2 fruit fly cellular contexts compared by ENCODE assay signal in genomic region chr3L:12269867-12270266, dm6.
TF ChIP-seq lines count a peak whose summit lies in the region.

No protein-coding gene starts in this region.

TF ChIP-seq in whole organism, adult, 20 proteins besides CTCF, POLR2A, EP300 and RAD21 (continued from another document):
- TF ChIP-seq CG1620 (GFP tag; optimal IDR thresholded peaks at IDR 0.05; lab: Kevin White, UChicago) (no peak), cic (GFP tag; optimal IDR thresholded peaks at IDR 0.05; lab: Kevin White, UChicago) (peak; percentile 57)

TF ChIP-seq in whole organism, embryonic, 481 proteins besides CTCF, POLR2A, EP300 and RAD21 (continued from another document and continues in another):
- TF ChIP-seq CG17359 (tag; optimal IDR thresholded peaks at IDR 0.05; lab: Kevin White, UChicago) = peak; percentile 48
- TF ChIP-seq Hr51 (GFP tag; optimal IDR thresholded peaks at IDR 0.05; lab: Kevin White, UChicago) = peak in 1 of 2 experiments; percentile 66
- TF ChIP-seq CG15479 (GFP tag; optimal IDR thresholded peaks at IDR 0.05; lab: Kevin White, UChicago) = no peak
- TF ChIP-seq tgo (GFP tag; IDR thresholded peaks at IDR 0.05; lab: Robert Waterston, UW) = peak; percentile 28; the same call in 1 of the 3 replicates
- TF ChIP-seq dysf (GFP tag; IDR thresholded peaks at IDR 0.05; lab: Robert Waterston, UW) = peak; percentile 55; the same call in 2 of the 3 replicates
- no peak for TF ChIP-seq Rx (GFP tag; IDR thresholded peaks at IDR 0.05; lab: Robert Waterston, UW)
- TF ChIP-seq CG15269 (tag; optimal IDR thresholded peaks at IDR 0.05; lab: Kevin White, UChicago) = peak; percentile 68
- peak; percentile 51 for TF ChIP-seq dmrt99B (tag; optimal IDR thresholded peaks at IDR 0.05; lab: Kevin White, UChicago)
- no peak for TF ChIP-seq HLHmδ (GFP tag; optimal IDR thresholded peaks at IDR 0.05; lab: Kevin White, UChicago)
- no peak for TF ChIP-seq CG17186 (GFP tag; optimal IDR thresholded peaks at IDR 0.05; lab: Kevin White, UChicago)
- no peak for TF ChIP-seq Dll (GFP tag; IDR thresholded peaks at IDR 0.05; lab: Robert Waterston, UW; ENCODE audit: partially characterized antibody)
- peak; percentile 34; the same call in 1 of the 2 replicates for TF ChIP-seq Rfx (GFP tag; IDR thresholded peaks at IDR 0.05; lab: Robert Waterston, UW)
- TF ChIP-seq CG13624 (GFP tag; optimal IDR thresholded peaks at IDR 0.05; lab: Kevin White, UChicago) = no peak
- no peak for TF ChIP-seq Doc3 (GFP tag; IDR thresholded peaks at IDR 0.05; lab: Robert Waterston, UW; ENCODE audit: partially characterized antibody)
- TF ChIP-seq Kr (GFP tag; optimal IDR thresholded peaks at IDR 0.05; lab: Kevin White, UChicago) = no peak
- TF ChIP-seq CG10431 (GFP tag; optimal IDR thresholded peaks at IDR 0.05; lab: Kevin White, UChicago) = no peak
- TF ChIP-seq gem (tag; optimal IDR thresholded peaks at IDR 0.05; lab: Kevin White, UChicago) = peak; percentile 64
- TF ChIP-seq HHEX (GFP tag; optimal IDR thresholded peaks at IDR 0.05; lab: Kevin White, UChicago) = peak; percentile 60
- peak; percentile 46 for TF ChIP-seq CG17385 (GFP tag; optimal IDR thresholded peaks at IDR 0.05; lab: Kevin White, UChicago)
- no peak for TF ChIP-seq CG11723 (GFP tag; optimal IDR thresholded peaks at IDR 0.05; lab: Kevin White, UChicago)
- TF ChIP-seq lab (GFP tag; optimal IDR thresholded peaks at IDR 0.05; lab: Kevin White, UChicago) = peak; percentile 79
- no peak for TF ChIP-seq gsb-n (tag; optimal IDR thresholded peaks at IDR 0.05; lab: Kevin White, UChicago)
- no peak for TF ChIP-seq Ptx1 (GFP tag; IDR thresholded peaks at IDR 0.05; lab: Robert Waterston, UW)
- peak; percentile 25 for TF ChIP-seq CG10267 (tag; optimal IDR thresholded peaks at IDR 0.05; lab: Kevin White, UChicago)
- no peak for TF ChIP-seq insv (GFP tag; optimal IDR thresholded peaks at IDR 0.05; lab: Kevin White, UChicago)
- TF ChIP-seq CG10147 (GFP tag; optimal IDR thresholded peaks at IDR 0.05; lab: Kevin White, UChicago) = peak; percentile 55
- peak; percentile 37 for TF ChIP-seq tap (tag; optimal IDR thresholded peaks at IDR 0.05; lab: Kevin White, UChicago)
- no peak for TF ChIP-seq Hr3 (GFP tag; optimal IDR thresholded peaks at IDR 0.05; lab: Kevin White, UChicago)
- TF ChIP-seq CG17802 (tag; optimal IDR thresholded peaks at IDR 0.05; lab: Kevin White, UChicago) = no peak
- TF ChIP-seq CG6854 (GFP tag; optimal IDR thresholded peaks at IDR 0.05; lab: Kevin White, UChicago) = peak; percentile 15
- peak; percentile 51; the same call in 2 of the 3 replicates for TF ChIP-seq row (GFP tag; IDR thresholded peaks at IDR 0.05; lab: Robert Waterston, UW)
- peak; percentile 2 for TF ChIP-seq Ssrp (tag; optimal IDR thresholded peaks at IDR 0.05; lab: Kevin White, UChicago)
- no peak for TF ChIP-seq yki (optimal IDR thresholded peaks at IDR 0.05; lab: Kevin White, UChicago)
- TF ChIP-seq CG32767 (GFP tag; IDR thresholded peaks at IDR 0.05; lab: Robert Waterston, UW) = 0 out of 2 replicates have a peak, but pooled peaks have one; percentile 35
- TF ChIP-seq CG2678 (tag; optimal IDR thresholded peaks at IDR 0.05; lab: Kevin White, UChicago) = peak; percentile 80
- peak; percentile 32 for TF ChIP-seq CG15514 (GFP tag; optimal IDR thresholded peaks at IDR 0.05; lab: Kevin White, UChicago)
- TF ChIP-seq grau (tag; optimal IDR thresholded peaks at IDR 0.05; lab: Kevin White, UChicago) = peak; percentile 63
- peak; percentile 1 for TF ChIP-seq CG12299 (tag; optimal IDR thresholded peaks at IDR 0.05; lab: Kevin White, UChicago)
- TF ChIP-seq CG11504 (tag; optimal IDR thresholded peaks at IDR 0.05; lab: Kevin White, UChicago) = peak; percentile 65
- TF ChIP-seq CG8281 (tag; optimal IDR thresholded peaks at IDR 0.05; lab: Kevin White, UChicago) = no peak
- peak; percentile 20 for TF ChIP-seq nerfin-1 (tag; optimal IDR thresholded peaks at IDR 0.05; lab: Kevin White, UChicago)
- no peak for TF ChIP-seq stwl (tag; optimal IDR thresholded peaks at IDR 0.05; lab: Kevin White, UChicago)
- TF ChIP-seq pan (optimal IDR thresholded peaks at IDR 0.05; lab: Kevin White, UChicago) = no peak
- peak in 1 of 2 experiments; percentile 26 for TF ChIP-seq pan (GFP tag; optimal IDR thresholded peaks at IDR 0.05 in 1 of 2, IDR thresholded peaks at IDR 0.05 in 1 of 2)
- peak; percentile 49 for TF ChIP-seq Sox100B (GFP tag; optimal IDR thresholded peaks at IDR 0.05; lab: Kevin White, UChicago)
- TF ChIP-seq D19B (GFP tag; optimal IDR thresholded peaks at IDR 0.05; lab: Kevin White, UChicago) = peak; percentile 23
- TF ChIP-seq sug (tag; optimal IDR thresholded peaks at IDR 0.05; lab: Kevin White, UChicago) = peak; percentile 54
- TF ChIP-seq pb (GFP tag; optimal IDR thresholded peaks at IDR 0.05; lab: Kevin White, UChicago) = no peak
- peak; percentile 33 for TF ChIP-seq lbe (GFP tag; optimal IDR thresholded peaks at IDR 0.05; lab: Kevin White, UChicago)
- peak; percentile 14; the same call in 1 of the 2 replicates for TF ChIP-seq MBD-R2 (GFP tag; IDR thresholded peaks at IDR 0.05; lab: Robert Waterston, UW)
- TF ChIP-seq CG7372 (GFP tag; IDR thresholded peaks at IDR 0.05; lab: Robert Waterston, UW) = no peak
- no peak for TF ChIP-seq CG18011 (GFP tag; optimal IDR thresholded peaks at IDR 0.05; lab: Kevin White, UChicago)
- peak; percentile 48 for TF ChIP-seq CoRest (tag; optimal IDR thresholded peaks at IDR 0.05; lab: Kevin White, UChicago)
- peak; percentile 64 for TF ChIP-seq Meics (GFP tag; optimal IDR thresholded peaks at IDR 0.05; lab: Kevin White, UChicago)
- peak; percentile 43 for TF ChIP-seq unpg (GFP tag; optimal IDR thresholded peaks at IDR 0.05; lab: Kevin White, UChicago)
- no peak for TF ChIP-seq cg (GFP tag; optimal IDR thresholded peaks at IDR 0.05; lab: Kevin White, UChicago)
- TF ChIP-seq YL-1 (GFP tag; optimal IDR thresholded peaks at IDR 0.05; lab: Kevin White, UChicago) = no peak
- peak; percentile 13 for TF ChIP-seq Med (GFP tag; lab: Kevin White, UChicago)
- TF ChIP-seq CG13424 (tag; optimal IDR thresholded peaks at IDR 0.05; lab: Kevin White, UChicago) = peak; percentile 63
- no peak for TF ChIP-seq Awh (GFP tag; IDR thresholded peaks at IDR 0.05; lab: Robert Waterston, UW)
- TF ChIP-seq CG6765 (GFP tag; optimal IDR thresholded peaks at IDR 0.05; lab: Kevin White, UChicago) = peak; percentile 10
- TF ChIP-seq Stat92E (GFP tag; optimal IDR thresholded peaks at IDR 0.05; lab: Kevin White, UChicago) = no peak
- TF ChIP-seq CG34422 (GFP tag; IDR thresholded peaks at IDR 0.05; lab: Robert Waterston, UW) = no peak
- TF ChIP-seq her (GFP tag; optimal IDR thresholded peaks at IDR 0.05; lab: Kevin White, UChicago) = no peak
- TF ChIP-seq Hsf (GFP tag; optimal IDR thresholded peaks at IDR 0.05; lab: Kevin White, UChicago) = peak; percentile 7
- no peak for TF ChIP-seq Xrp1 (GFP tag; IDR thresholded peaks at IDR 0.05; lab: Robert Waterston, UW)
- peak; percentile 41 for TF ChIP-seq fd3F (GFP tag; optimal IDR thresholded peaks at IDR 0.05; lab: Kevin White, UChicago)
- TF ChIP-seq CG7357 (GFP tag; IDR thresholded peaks at IDR 0.05; lab: Robert Waterston, UW) = no peak
- peak; percentile 33 for TF ChIP-seq CG13894 (tag; optimal IDR thresholded peaks at IDR 0.05; lab: Kevin White, UChicago)
- TF ChIP-seq crc (GFP tag; optimal IDR thresholded peaks at IDR 0.05; lab: Kevin White, UChicago) = no peak
- peak; percentile 3 for TF ChIP-seq CG10979 (tag; optimal IDR thresholded peaks at IDR 0.05; lab: Kevin White, UChicago)
- TF ChIP-seq CG18262 (tag; optimal IDR thresholded peaks at IDR 0.05; lab: Kevin White, UChicago) = peak; percentile 28
- no peak for TF ChIP-seq hbn (GFP tag; IDR thresholded peaks at IDR 0.05; lab: Robert Waterston, UW; ENCODE audit: partially characterized antibody)
- TF ChIP-seq B-H2 (GFP tag; optimal IDR thresholded peaks at IDR 0.05; lab: Kevin White, UChicago) = no peak
- TF ChIP-seq bsh (GFP tag; optimal IDR thresholded peaks at IDR 0.05; lab: Kevin White, UChicago) = peak in 1 of 2 experiments; percentile 23
- TF ChIP-seq NfI (GFP tag; optimal IDR thresholded peaks at IDR 0.05; lab: Kevin White, UChicago) = peak; percentile 43
- TF ChIP-seq Bteb2 (GFP tag; optimal IDR thresholded peaks at IDR 0.05; lab: Kevin White, UChicago) = no peak
- TF ChIP-seq fu2 (GFP tag; optimal IDR thresholded peaks at IDR 0.05; lab: Kevin White, UChicago) = no peak
- no peak for TF ChIP-seq Atf-2 (GFP tag; optimal IDR thresholded peaks at IDR 0.05; lab: Kevin White, UChicago)
- peak; percentile 31 for TF ChIP-seq CG34376 (GFP tag; optimal IDR thresholded peaks at IDR 0.05; lab: Kevin White, UChicago)
- no peak for TF ChIP-seq CG10274 (GFP tag; optimal IDR thresholded peaks at IDR 0.05; lab: Kevin White, UChicago)
- peak; percentile 45 for TF ChIP-seq CG8924 (tag; optimal IDR thresholded peaks at IDR 0.05; lab: Kevin White, UChicago)
- no peak for TF ChIP-seq GATAe (GFP tag; conservative IDR thresholded peaks at IDR 0.05; lab: Robert Waterston, UW)
- TF ChIP-seq CG12659 (GFP tag; optimal IDR thresholded peaks at IDR 0.05; lab: Kevin White, UChicago) = peak; percentile 11
- TF ChIP-seq CG14667 (GFP tag; IDR thresholded peaks at IDR 0.05; lab: Robert Waterston, UW) = no peak
- TF ChIP-seq BtbVII (GFP tag; optimal IDR thresholded peaks at IDR 0.05; lab: Kevin White, UChicago) = peak; percentile 54
- TF ChIP-seq CG6689 (GFP tag; IDR thresholded peaks at IDR 0.05; lab: Robert Waterston, UW) = 0 out of 2 replicates have a peak, but pooled peaks have one; percentile 25
- TF ChIP-seq Deaf1 (tag; optimal IDR thresholded peaks at IDR 0.05; lab: Kevin White, UChicago) = peak; percentile 22
- peak; percentile 22 for TF ChIP-seq CG4328 (GFP tag; optimal IDR thresholded peaks at IDR 0.05; lab: Kevin White, UChicago)
- no peak for TF ChIP-seq hkb (optimal IDR thresholded peaks at IDR 0.05; lab: Kevin White, UChicago)
- TF ChIP-seq hkb (GFP tag; IDR thresholded peaks at IDR 0.05; lab: Robert Waterston, UW) = 0 out of 2 replicates have a peak, but pooled peaks have one; percentile 19
- no peak for TF ChIP-seq CG11696 (GFP tag; IDR thresholded peaks at IDR 0.05; lab: Robert Waterston, UW)
- peak; percentile 45 for TF ChIP-seq CG10543 (GFP tag; optimal IDR thresholded peaks at IDR 0.05; lab: Kevin White, UChicago)
- no peak for TF ChIP-seq zf30C (GFP tag; optimal IDR thresholded peaks at IDR 0.05; lab: Kevin White, UChicago)
- peak; percentile 77 for TF ChIP-seq CG13296 (GFP tag; optimal IDR thresholded peaks at IDR 0.05; lab: Kevin White, UChicago)
- TF ChIP-seq sens-2 (GFP tag; IDR thresholded peaks at IDR 0.05; lab: Robert Waterston, UW) = no peak
- peak; percentile 51 for TF ChIP-seq CG7839 (tag; optimal IDR thresholded peaks at IDR 0.05; lab: Kevin White, UChicago)
- peak; percentile 22 for TF ChIP-seq CG1233 (GFP tag; optimal IDR thresholded peaks at IDR 0.05; lab: Kevin White, UChicago)
- TF ChIP-seq CG15696 (tag; optimal IDR thresholded peaks at IDR 0.05; lab: Kevin White, UChicago) = no peak
- TF ChIP-seq Fer2 (tag; optimal IDR thresholded peaks at IDR 0.05; lab: Kevin White, UChicago) = peak; percentile 1
- 0 out of 2 replicates have a peak, but pooled peaks have one; percentile 31 for TF ChIP-seq Atf6 (GFP tag; IDR thresholded peaks at IDR 0.05; lab: Robert Waterston, UW)
- peak; percentile 6; the same call in 1 of the 2 replicates for TF ChIP-seq al (GFP tag; IDR thresholded peaks at IDR 0.05; lab: Robert Waterston, UW)
- no peak for TF ChIP-seq CG10366 (GFP tag; IDR thresholded peaks at IDR 0.05; lab: Robert Waterston, UW)
- TF ChIP-seq Asciz (GFP tag; optimal IDR thresholded peaks at IDR 0.05; lab: Kevin White, UChicago) = peak; percentile 9
- no peak for TF ChIP-seq CG16779 (GFP tag; IDR thresholded peaks at IDR 0.05; lab: Robert Waterston, UW)
- 0 out of 2 replicates have a peak, but pooled peaks have one; percentile 14 for TF ChIP-seq E2f1 (GFP tag; IDR thresholded peaks at IDR 0.05; lab: Robert Waterston, UW)
- TF ChIP-seq shn (GFP tag; optimal IDR thresholded peaks at IDR 0.05; lab: Kevin White, UChicago) = no peak
- TF ChIP-seq dpn (GFP tag; optimal IDR thresholded peaks at IDR 0.05; lab: Kevin White, UChicago) = no peak
- peak; percentile 22 for TF ChIP-seq CG9727 (GFP tag; optimal IDR thresholded peaks at IDR 0.05; lab: Kevin White, UChicago)
- peak; percentile 73 for TF ChIP-seq CG3281 (GFP tag; optimal IDR thresholded peaks at IDR 0.05; lab: Kevin White, UChicago)
- TF ChIP-seq fd96Cb (tag; optimal IDR thresholded peaks at IDR 0.05; lab: Kevin White, UChicago) = peak; percentile 22
- TF ChIP-seq D19A (tag; optimal IDR thresholded peaks at IDR 0.05; lab: Kevin White, UChicago) = peak; percentile 31
- TF ChIP-seq Dek (tag; optimal IDR thresholded peaks at IDR 0.05; lab: Kevin White, UChicago) = peak; percentile 26
- no peak for TF ChIP-seq Nf-YA (GFP tag; IDR thresholded peaks at IDR 0.05; lab: Robert Waterston, UW)
- TF ChIP-seq amos (GFP tag; IDR thresholded peaks at IDR 0.05; lab: Robert Waterston, UW; ENCODE audit: partially characterized antibody) = no peak
- no peak for TF ChIP-seq slp2 (GFP tag; optimal IDR thresholded peaks at IDR 0.05; lab: Kevin White, UChicago)
- peak; percentile 61 for TF ChIP-seq seq (GFP tag; IDR thresholded peaks at IDR 0.05; lab: Robert Waterston, UW)
- TF ChIP-seq Fer1 (GFP tag; optimal IDR thresholded peaks at IDR 0.05; lab: Kevin White, UChicago) = peak; percentile 76
- TF ChIP-seq exex (tag; optimal IDR thresholded peaks at IDR 0.05; lab: Kevin White, UChicago) = peak; percentile 40
- no peak for TF ChIP-seq pum (GFP tag; optimal IDR thresholded peaks at IDR 0.05; lab: Kevin White, UChicago)
- TF ChIP-seq H2.0 (GFP tag; IDR thresholded peaks at IDR 0.05; lab: Robert Waterston, UW) = no peak
- TF ChIP-seq sob (GFP tag; IDR thresholded peaks at IDR 0.05; lab: Robert Waterston, UW) = peak; percentile 46; the same call in 1 of the 2 replicates
- peak; percentile 10 for TF ChIP-seq CG17568 (GFP tag; optimal IDR thresholded peaks at IDR 0.05; lab: Kevin White, UChicago)
- peak; percentile 26 for TF ChIP-seq CG12391 (tag; optimal IDR thresholded peaks at IDR 0.05; lab: Kevin White, UChicago)
- no peak for TF ChIP-seq CG6254 (GFP tag; optimal IDR thresholded peaks at IDR 0.05; lab: Kevin White, UChicago)
- TF ChIP-seq CG31441 (GFP tag; IDR thresholded peaks at IDR 0.05; lab: Robert Waterston, UW) = 0 out of 2 replicates have a peak, but pooled peaks have one; percentile 25
- TF ChIP-seq CG18599 (GFP tag; optimal IDR thresholded peaks at IDR 0.05; lab: Kevin White, UChicago) = peak; percentile 79
- no peak for TF ChIP-seq fd102C (GFP tag; optimal IDR thresholded peaks at IDR 0.05; lab: Kevin White, UChicago)
- no peak for TF ChIP-seq CG9797 (GFP tag; optimal IDR thresholded peaks at IDR 0.05; lab: Kevin White, UChicago)
- TF ChIP-seq CG30403 (GFP tag; optimal IDR thresholded peaks at IDR 0.05; lab: Kevin White, UChicago) = peak; percentile 44
